Worm (Caenorhabditis elegans) whole organism, mixed stage, embryonic: Measurements from ENCODE around the gene F15D4.2.

ENCODE experiments used
- ces-1 ChIP-seq: fragments of 150-350 bp; optimal IDR thresholded peaks from 2 replicates; lab custom pipeline; 2014; ENCODE audit warnings: missing biosample characterization, missing genetic modification reagents, missing genetic modification characterization
- flh-1 ChIP-seq: fragments of 200-800 bp; sonication (Bioruptor generic); optimal IDR thresholded peaks from 2 replicates; lab custom pipeline; 2018; ENCODE audit warnings: mild to moderate bottlenecking, missing genetic modification characterization, moderate library complexity, missing compliant biosample characterization
- lin-13 ChIP-seq: fragments of 150-350 bp; optimal IDR thresholded peaks from 2 replicates; lab custom pipeline; 2014; ENCODE audit warnings: missing biosample characterization, missing genetic modification characterization
- lin-32 ChIP-seq: fragments of 200-800 bp; sonication (Bioruptor generic); optimal IDR thresholded peaks from 2 replicates; lab custom pipeline; 2018; ENCODE audit warnings: mild to moderate bottlenecking, missing genetic modification characterization, missing compliant biosample characterization
- mep-1 ChIP-seq: fragments of 150-350 bp; optimal IDR thresholded peaks from 2 replicates; lab custom pipeline; 2017; ENCODE audit warnings: missing biosample characterization, missing genetic modification reagents, missing genetic modification characterization, inconsistent platforms
- mls-2 ChIP-seq: sonication (generic microtip); optimal IDR thresholded peaks from 2 replicates; lab custom pipeline; 2016; ENCODE audit warnings: mild to moderate bottlenecking, missing genetic modification characterization, moderate library complexity, missing compliant biosample characterization
- nhr-12 ChIP-seq: fragments of 150-350 bp; optimal IDR thresholded peaks from 2 replicates; lab custom pipeline; 2014; ENCODE audit warnings: missing biosample characterization, missing genetic modification characterization
- snpc-4 ChIP-seq: fragments of 150-350 bp; optimal IDR thresholded peaks from 2 replicates; lab custom pipeline; 2014; ENCODE audit warnings: missing biosample characterization, missing genetic modification characterization
- unc-62 ChIP-seq: fragments of 150-350 bp; optimal IDR thresholded peaks from 2 replicates; lab custom pipeline; 2014; ENCODE audit warnings: missing biosample characterization, missing genetic modification reagents, missing genetic modification characterization

DNA sequence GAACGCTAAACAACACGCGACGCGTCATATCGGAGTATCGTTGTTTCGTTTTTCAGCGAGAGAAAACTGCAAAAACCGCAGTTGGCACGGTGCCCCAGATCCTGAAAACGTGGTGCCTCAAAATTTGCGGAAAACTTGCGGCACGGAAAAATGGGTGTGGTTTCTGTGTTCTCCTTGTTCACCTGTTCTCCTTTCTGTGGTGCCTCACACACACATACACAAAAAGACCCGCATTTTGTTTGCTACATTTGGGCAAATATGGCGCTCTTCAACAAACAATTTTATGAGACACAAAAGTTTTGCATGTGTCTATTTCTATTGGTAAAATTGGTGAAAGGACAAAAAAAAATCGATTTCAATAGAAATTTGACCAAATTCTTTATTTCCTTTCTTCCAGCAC lies 17.0 kb upstream of the F15D4.2 start:
- no peak for TF ChIP-seq mls-2
- no peak for TF ChIP-seq mep-1 (tag; lab: Kevin White, UChicago)
- no peak for TF ChIP-seq unc-62 (GFP tag; lab: Kevin White, UChicago)
- no peak for TF ChIP-seq lin-32 (GFP tag; lab: Kevin White, UChicago)
- no peak for TF ChIP-seq flh-1
- no peak for TF ChIP-seq lin-13 (tag; lab: Kevin White, UChicago)
- no peak for TF ChIP-seq snpc-4 (tag; lab: Kevin White, UChicago)
- TF ChIP-seq nhr-12, result no peak
- TF ChIP-seq ces-1, result no peak
